Fruit fly (Drosophila melanogaster): ENCODE data around the gene Tektin-C.

Gene Tektin-C

dm6 chr3L:5838295-5838694, 42.0 kb upstream of the Tektin-C start (continued):
- TF ChIP-seq CG6254 (GFP tag; optimal IDR thresholded peaks at IDR 0.05) (no peak), ara (GFP tag; IDR thresholded peaks at IDR 0.05) (no peak), Pdp1 (GFP tag; optimal IDR thresholded peaks at IDR 0.05) (no peak), hkb (optimal IDR thresholded peaks at IDR 0.05) (no peak), hkb (GFP tag; IDR thresholded peaks at IDR 0.05) (no peak), NC2β (GFP tag; optimal IDR thresholded peaks at IDR 0.05) (no peak), CG14965 (GFP tag; optimal IDR thresholded peaks at IDR 0.05; ENCODE audit: borderline replicate concordance) (no peak), pum (GFP tag; optimal IDR thresholded peaks at IDR 0.05) (no peak), wor (GFP tag; IDR thresholded peaks at IDR 0.05) (no peak), gem (tag; optimal IDR thresholded peaks at IDR 0.05) (peak; percentile 8), Doc2 (GFP tag; IDR thresholded peaks at IDR 0.05) (no peak), Doc3 (GFP tag; IDR thresholded peaks at IDR 0.05; ENCODE audit: partially characterized antibody) (no peak), CG17802 (tag; optimal IDR thresholded peaks at IDR 0.05) (no peak), Ptx1 (GFP tag; IDR thresholded peaks at IDR 0.05) (0 out of 2 replicates have a peak, but pooled peaks have one; percentile 7), Adf1 (GFP tag; IDR thresholded peaks at IDR 0.05) (no peak), CG11695 (GFP tag; IDR thresholded peaks at IDR 0.05) (no peak), toy (GFP tag; IDR thresholded peaks at IDR 0.05) (no peak), CrebB (tag; optimal IDR thresholded peaks at IDR 0.05) (no peak), dan (GFP tag; IDR thresholded peaks at IDR 0.05) (no peak), fd64A (GFP tag; optimal IDR thresholded peaks at IDR 0.05) (no peak), CG43689 (GFP tag; IDR thresholded peaks at IDR 0.05) (no peak), Dip2 (GFP tag; IDR thresholded peaks at IDR 0.05) (no peak), schlank (tag; optimal IDR thresholded peaks at IDR 0.05) (no peak), nerfin-2 (GFP tag; IDR thresholded peaks at IDR 0.05; ENCODE audit: partially characterized antibody) (no peak), MTF-1 (GFP tag; optimal IDR thresholded peaks at IDR 0.05; ENCODE audit: borderline replicate concordance) (no peak), H15 (GFP tag; IDR thresholded peaks at IDR 0.05) (no peak), CG9727 (GFP tag; optimal IDR thresholded peaks at IDR 0.05) (no peak), CG12236 (GFP tag; optimal IDR thresholded peaks at IDR 0.05) (no peak), dm (GFP tag; optimal IDR thresholded peaks at IDR 0.05) (no peak), jumu (GFP tag; optimal IDR thresholded peaks at IDR 0.05) (no peak), CG7786 (GFP tag; optimal IDR thresholded peaks at IDR 0.05) (no peak), crc (GFP tag; optimal IDR thresholded peaks at IDR 0.05) (no peak), Mad (GFP tag; optimal IDR thresholded peaks at IDR 0.05) (no peak), lab (GFP tag; optimal IDR thresholded peaks at IDR 0.05) (no peak), dmrt99B (tag; optimal IDR thresholded peaks at IDR 0.05) (peak; percentile 28), Optix (GFP tag; IDR thresholded peaks at IDR 0.05) (no peak), CG1792 (GFP tag; optimal IDR thresholded peaks at IDR 0.05) (no peak), gce (GFP tag; IDR thresholded peaks at IDR 0.05) (no peak), al (GFP tag; IDR thresholded peaks at IDR 0.05) (no peak), D (optimal IDR thresholded peaks at IDR 0.05) (no peak), D (GFP tag; optimal IDR thresholded peaks at IDR 0.05) (no peak), CG10565 (GFP tag; optimal IDR thresholded peaks at IDR 0.05) (no peak), CG8359 (GFP tag; optimal IDR thresholded peaks at IDR 0.05; ENCODE audit: borderline replicate concordance) (no peak), grn (GFP tag; optimal IDR thresholded peaks at IDR 0.05) (no peak), CG12769 (tag; optimal IDR thresholded peaks at IDR 0.05) (peak; percentile 32), trh (GFP tag; optimal IDR thresholded peaks at IDR 0.05) (no peak), lov (optimal IDR thresholded peaks at IDR 0.05) (no peak), lov (GFP tag; IDR thresholded peaks at IDR 0.05) (no peak), CG8478 (optimal IDR thresholded peaks at IDR 0.05) (no peak), ind (GFP tag; optimal IDR thresholded peaks at IDR 0.05) (no peak), inv (GFP tag; IDR thresholded peaks at IDR 0.05; ENCODE audit: partially characterized antibody) (no peak), CG10267 (tag; optimal IDR thresholded peaks at IDR 0.05) (no peak), tgo (GFP tag; IDR thresholded peaks at IDR 0.05) (0 out of 3 replicates have a peak, but pooled peaks have one; percentile 14)

Data from whole organism, embryonic.